Fruit fly (Drosophila melanogaster) whole organism, embryonic: Measurements from ENCODE around the gene CG9205.
A peak's percentile ranks its signal among the peaks of the same experiment; 100 is the strongest.

ENCODE experiments used
- CG10321 ChIP-seq: fragments of 200-800 bp; sonication (Bioruptor generic); IDR thresholded peaks from 2 replicates; pipeline ENCODE4 v1.3.6; 2022; ENCODE audit warnings: missing biosample characterization, missing genetic modification characterization
- CG10462 ChIP-seq: fragments of 200-800 bp; sonication (Bioruptor generic); optimal IDR thresholded peaks from 2 replicates; lab custom pipeline; 2016; ENCODE audit warnings: missing biosample characterization, missing genetic modification characterization
- CG11085 ChIP-seq: fragments of 200-800 bp; sonication (Bioruptor generic); IDR thresholded peaks from 2 replicates; pipeline ENCODE4 v1.3.6; 2022; ENCODE audit warnings: missing biosample characterization, missing genetic modification characterization
- CG11695 ChIP-seq: fragments of 200-800 bp; sonication (Bioruptor generic); IDR thresholded peaks from 3 replicates; pipeline ENCODE4 v1.3.6; 2022; ENCODE audit warnings: missing biosample characterization, missing genetic modification characterization
- CG13424 ChIP-seq: fragments of 200-800 bp; sonication (Bioruptor generic); optimal IDR thresholded peaks from 2 replicates; lab custom pipeline; 2019; ENCODE audit warnings: missing biosample characterization, mild to moderate bottlenecking, missing genetic modification characterization, moderate library complexity
- CG13624 ChIP-seq: fragments of 200-800 bp; sonication (Bioruptor generic); optimal IDR thresholded peaks from 2 replicates; lab custom pipeline; 2016; ENCODE audit warnings: missing biosample characterization, missing genetic modification characterization
- CG13775 ChIP-seq: fragments of 200-800 bp; sonication (Bioruptor generic); optimal IDR thresholded peaks from 3 replicates; lab custom pipeline; 2017; ENCODE audit warnings: missing biosample characterization, mild to moderate bottlenecking, missing genetic modification characterization
- CG13894 ChIP-seq: fragments of 200-800 bp; sonication (Bioruptor generic); optimal IDR thresholded peaks from 3 replicates; lab custom pipeline; 2018; ENCODE audit warnings: missing biosample characterization, mild to moderate bottlenecking, missing genetic modification characterization, moderate library complexity
- CG1529 ChIP-seq: fragments of 200-800 bp; sonication (Bioruptor generic); optimal IDR thresholded peaks from 3 replicates; lab custom pipeline; 2018; ENCODE audit warnings: missing biosample characterization, missing genetic modification characterization
- CG15479 ChIP-seq: fragments of 200-800 bp; sonication (Bioruptor generic); optimal IDR thresholded peaks from 3 replicates; lab custom pipeline; 2019; ENCODE audit warnings: missing biosample characterization, mild to moderate bottlenecking, missing genetic modification characterization, moderate library complexity
- CG18599 ChIP-seq: fragments of 200-800 bp; sonication (Bioruptor generic); optimal IDR thresholded peaks from 3 replicates; lab custom pipeline; 2017; ENCODE audit warnings: missing biosample characterization, missing genetic modification characterization, mild to moderate bottlenecking, moderate library complexity, missing genetic modification reagents
- CG2712 ChIP-seq: fragments of 200-800 bp; optimal IDR thresholded peaks from 3 replicates; lab custom pipeline; 2019; ENCODE audit warnings: missing biosample characterization, mild to moderate bottlenecking, missing genetic modification characterization, moderate library complexity
- CG3281 ChIP-seq: fragments of 200-800 bp; sonication (Bioruptor generic); optimal IDR thresholded peaks from 3 replicates; lab custom pipeline; 2017; ENCODE audit warnings: missing biosample characterization, mild to moderate bottlenecking, missing genetic modification characterization
- CG4328 ChIP-seq: fragments of 200-800 bp; sonication (Bioruptor generic); optimal IDR thresholded peaks from 3 replicates; lab custom pipeline; 2017; ENCODE audit warnings: missing biosample characterization, missing genetic modification reagents, missing genetic modification characterization
- CG5245 ChIP-seq: fragments of 200-800 bp; sonication (Bioruptor generic); optimal IDR thresholded peaks from 3 replicates; lab custom pipeline; 2016; ENCODE audit warnings: missing biosample characterization, missing genetic modification characterization
- CG6813 ChIP-seq: fragments of 200-800 bp; sonication (Bioruptor generic); optimal IDR thresholded peaks from 2 replicates; lab custom pipeline; 2017; ENCODE audit warnings: missing biosample characterization, missing genetic modification characterization, mild to moderate bottlenecking, moderate library complexity, missing genetic modification reagents
- CG7556 ChIP-seq: fragments of 200-800 bp; sonication (Bioruptor generic); optimal IDR thresholded peaks from 2 replicates; lab custom pipeline; 2017; ENCODE audit warnings: missing biosample characterization, mild to moderate bottlenecking, missing genetic modification characterization
- CG7786 ChIP-seq: fragments of 200-800 bp; sonication (Bioruptor generic); optimal IDR thresholded peaks from 2 replicates; lab custom pipeline; 2016; ENCODE audit warnings: missing biosample characterization, missing genetic modification characterization
- CG8765 ChIP-seq: fragments of 200-800 bp; sonication (Bioruptor generic); IDR thresholded peaks from 2 replicates; pipeline ENCODE4 v1.3.6; 2022; ENCODE audit warnings: missing biosample characterization, missing genetic modification characterization
- CG9932 ChIP-seq: fragments of 200-800 bp; sonication (Bioruptor generic); IDR thresholded peaks from 2 replicates; pipeline ENCODE4 v1.3.6; 2022; ENCODE audit warnings: missing biosample characterization, missing genetic modification characterization
- Camta ChIP-seq: fragments of 200-800 bp; sonication (Bioruptor generic); optimal IDR thresholded peaks from 2 replicates; lab custom pipeline; 2016; ENCODE audit warnings: missing biosample characterization, missing genetic modification characterization
- Doc2 ChIP-seq: fragments of 200-800 bp; sonication (Bioruptor generic); IDR thresholded peaks from 2 replicates; pipeline ENCODE4 v1.3.6; 2022; ENCODE audit warnings: missing biosample characterization, missing genetic modification characterization
- E2f1 ChIP-seq: fragments of 200-800 bp; sonication (Bioruptor generic); IDR thresholded peaks from 2 replicates; pipeline ENCODE4 v1.3.6; 2022; ENCODE audit warnings: missing biosample characterization, missing genetic modification characterization
- Ets97D ChIP-seq: fragments of 200-800 bp; sonication (Bioruptor generic); optimal IDR thresholded peaks from 3 replicates; lab custom pipeline; 2016; ENCODE audit warnings: missing biosample characterization, missing genetic modification characterization
- Fer1 ChIP-seq: fragments of 200-800 bp; sonication (Bioruptor generic); optimal IDR thresholded peaks from 2 replicates; lab custom pipeline; 2017; ENCODE audit warnings: missing biosample characterization, mild to moderate bottlenecking, missing genetic modification characterization
- GATAe ChIP-seq: fragments of 200-800 bp; sonication (Bioruptor generic); conservative IDR thresholded peaks from 2 replicates; pipeline ENCODE4 v1.3.6; 2022; ENCODE audit warnings: missing biosample characterization, missing genetic modification characterization
- NFAT ChIP-seq: fragments of 200-800 bp; sonication (Bioruptor generic); IDR thresholded peaks from 2 replicates; pipeline ENCODE4 v1.3.6; 2022; ENCODE audit warnings: missing biosample characterization, missing genetic modification characterization
- Stat92E ChIP-seq, 3 experiments: fragments of >200 bp in 2 of 3; fragments of 200-800 bp in 1 of 3; sonication (Bioruptor generic) in 1 of 3; optimal IDR thresholded peaks; 2 replicates each; lab custom pipeline; 2017 to 2019; ENCODE audit warnings: missing biosample characterization in 3 of 3, missing genetic modification characterization in 3 of 3, mild to moderate bottlenecking in 1 of 3, moderate library complexity in 1 of 3
- bigmax ChIP-seq: fragments of 200-800 bp; sonication (Bioruptor generic); optimal IDR thresholded peaks from 2 replicates; lab custom pipeline; 2018; ENCODE audit warnings: missing biosample characterization, mild to moderate bottlenecking, missing genetic modification characterization
- crc ChIP-seq: fragments of 200-800 bp; sonication (Bioruptor generic); optimal IDR thresholded peaks from 2 replicates; lab custom pipeline; 2016; ENCODE audit warnings: missing biosample characterization, missing genetic modification characterization
- crol ChIP-seq: fragments of 200-800 bp; sonication (Bioruptor generic); IDR thresholded peaks from 2 replicates; pipeline ENCODE4 v1.3.6; 2022; ENCODE audit warnings: missing biosample characterization, missing genetic modification characterization
- dati ChIP-seq: fragments of 200-800 bp; sonication (Bioruptor generic); IDR thresholded peaks from 2 replicates; pipeline ENCODE4 v1.3.6; 2022; ENCODE audit warnings: missing biosample characterization, missing genetic modification characterization
- emc ChIP-seq: fragments of 200-800 bp; sonication (Bioruptor generic); optimal IDR thresholded peaks from 2 replicates; lab custom pipeline; 2016; ENCODE audit warnings: missing biosample characterization, missing genetic modification characterization
- en ChIP-seq: fragments of 200-800 bp; sonication (Bioruptor generic); optimal IDR thresholded peaks from 2 replicates; lab custom pipeline; 2016; ENCODE audit warnings: missing biosample characterization, missing genetic modification characterization
- eve ChIP-seq, 2 experiments: fragments of >200 bp; optimal IDR thresholded peaks; 2 replicates each; lab custom pipeline; 2017; ENCODE audit warnings: missing biosample characterization in 2 of 2, missing genetic modification characterization in 2 of 2
- fd96Cb ChIP-seq: fragments of 200-800 bp; sonication (Bioruptor generic); optimal IDR thresholded peaks from 2 replicates; lab custom pipeline; 2018; ENCODE audit warnings: missing biosample characterization, mild to moderate bottlenecking, missing genetic modification characterization, moderate library complexity
- ham ChIP-seq: fragments of 200-800 bp; sonication (Bioruptor generic); IDR thresholded peaks from 2 replicates; pipeline ENCODE4 v1.3.6; 2022; ENCODE audit warnings: missing biosample characterization, missing genetic modification characterization
- hkb ChIP-seq, 2 experiments: fragments of 200-800 bp in 1 of 2; fragments of >200 bp in 1 of 2; sonication (Bioruptor generic) in 1 of 2; IDR thresholded peaks in 1 of 2; optimal IDR thresholded peaks in 1 of 2; 2 replicates each; pipeline versions ENCODE4 v1.3.6 to Lab custom; 2017 to 2022; ENCODE audit warnings: missing biosample characterization in 1 of 2, missing genetic modification characterization in 1 of 2
- nau ChIP-seq: fragments of 200-800 bp; sonication (Bioruptor generic); optimal IDR thresholded peaks from 3 replicates; lab custom pipeline; 2017; ENCODE audit warnings: missing biosample characterization, mild to moderate bottlenecking, missing genetic modification characterization, missing genetic modification reagents
- oc ChIP-seq: fragments of 200-800 bp; sonication (Bioruptor generic); optimal IDR thresholded peaks from 2 replicates; lab custom pipeline; 2018; ENCODE audit warnings: missing biosample characterization, mild to moderate bottlenecking, missing genetic modification characterization, moderate library complexity
- phol ChIP-seq: fragments of 200-800 bp; sonication (Bioruptor generic); optimal IDR thresholded peaks from 3 replicates; lab custom pipeline; 2018; ENCODE audit warnings: missing biosample characterization, mild to moderate bottlenecking, missing genetic modification characterization, moderate library complexity
- prd ChIP-seq, 3 experiments: fragments of >200 bp in 2 of 3; fragments of 200-800 bp in 1 of 3; sonication (Bioruptor generic) in 1 of 3; optimal IDR thresholded peaks in 2 of 3; IDR thresholded peaks in 1 of 3; 2 replicates in 2 of 3; 3 replicates in 1 of 3; pipeline versions ENCODE4 v1.3.6 to Lab custom; 2017 to 2022; ENCODE audit warnings: missing biosample characterization in 1 of 3, missing genetic modification characterization in 1 of 3
- sisA ChIP-seq: fragments of 200-800 bp; sonication (Bioruptor generic); IDR thresholded peaks from 2 replicates; pipeline ENCODE4 v1.3.6; 2022; ENCODE audit warnings: missing biosample characterization, missing genetic modification characterization
- slp2 ChIP-seq: fragments of 200-800 bp; sonication (Bioruptor generic); optimal IDR thresholded peaks from 2 replicates; lab custom pipeline; 2016; ENCODE audit warnings: missing biosample characterization, missing genetic modification characterization
- wek ChIP-seq: fragments of 200-800 bp; sonication (Bioruptor generic); optimal IDR thresholded peaks from 3 replicates; lab custom pipeline; 2018; ENCODE audit warnings: missing biosample characterization, mild to moderate bottlenecking, missing genetic modification characterization, moderate library complexity

Gene CG9205

DNA sequence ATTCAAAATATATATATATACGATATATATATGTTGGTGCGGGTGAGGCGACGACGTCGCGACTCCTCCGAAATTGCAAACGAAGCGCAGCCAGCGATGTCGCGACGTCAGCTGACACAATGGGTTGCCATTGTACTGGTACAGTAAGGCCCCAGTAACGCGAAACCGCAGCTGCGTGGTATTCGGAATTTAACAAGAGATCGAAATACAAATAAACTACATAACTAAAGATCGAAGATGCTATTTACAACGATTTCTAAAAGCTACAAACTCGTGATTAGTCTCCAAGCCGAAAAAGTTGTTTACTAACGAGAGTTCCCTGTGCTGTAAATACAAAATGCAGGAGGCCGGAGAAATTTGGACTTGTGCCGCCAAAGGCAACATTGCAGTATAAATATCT, 1.9 kb upstream of the CG9205 start (continued):
- TF ChIP-seq Stat92E (GFP tag; optimal IDR thresholded peaks at IDR 0.05; lab: Kevin White, UChicago) = no peak
- peak; percentile 76 for TF ChIP-seq CG13424 (tag; lab: Kevin White, UChicago)
- TF ChIP-seq CG7786 = peak; percentile 66
- TF ChIP-seq CG9932 (GFP tag; lab: Robert Waterston, UW) = no peak
- TF ChIP-seq CG2712 (tag; lab: Kevin White, UChicago) = peak; percentile 81
- peak; percentile 67 for TF ChIP-seq E2f1 (GFP tag; lab: Robert Waterston, UW)
- no peak for TF ChIP-seq CG11085 (GFP tag; lab: Robert Waterston, UW)
- TF ChIP-seq CG13775 (GFP tag; lab: Kevin White, UChicago) = peak; percentile 47
- peak; percentile 22 for TF ChIP-seq Fer1
- TF ChIP-seq dati (GFP tag; lab: Robert Waterston, UW) = peak; percentile 48
- peak; percentile 83 for TF ChIP-seq CG1529 (GFP tag; lab: Kevin White, UChicago)
- TF ChIP-seq CG13894 (tag; lab: Kevin White, UChicago) = no peak
- TF ChIP-seq CG5245 = peak; percentile 69
- peak; percentile 48; the same call in 1 of the 2 replicates for TF ChIP-seq CG8765
- peak; percentile 57 for TF ChIP-seq CG13624 (GFP tag; lab: Kevin White, UChicago)
- TF ChIP-seq CG6813 = peak; percentile 58
- no peak for TF ChIP-seq emc (GFP tag; lab: Kevin White, UChicago)
- no peak for TF ChIP-seq eve (GFP tag; optimal IDR thresholded peaks at IDR 0.05; lab: Kevin White, UChicago)
- TF ChIP-seq crol = no peak
- no peak for TF ChIP-seq bigmax (GFP tag; lab: Kevin White, UChicago)
- TF ChIP-seq CG4328 = no peak
- no peak for TF ChIP-seq GATAe (GFP tag; lab: Robert Waterston, UW)
- peak; percentile 89 for TF ChIP-seq sisA (GFP tag; lab: Robert Waterston, UW)
- peak; percentile 39 for TF ChIP-seq slp2 (GFP tag; lab: Kevin White, UChicago)
- TF ChIP-seq oc = peak; percentile 74
- no peak for TF ChIP-seq CG3281
- no peak for TF ChIP-seq ham (GFP tag; lab: Robert Waterston, UW)
- peak; percentile 26 for TF ChIP-seq crc
- TF ChIP-seq wek (GFP tag; lab: Kevin White, UChicago) = peak; percentile 34
- TF ChIP-seq phol (tag; lab: Kevin White, UChicago) = peak; percentile 84
- TF ChIP-seq NFAT (GFP tag; lab: Robert Waterston, UW) = no peak
- peak; percentile 73 for TF ChIP-seq fd96Cb (tag; lab: Kevin White, UChicago)
- TF ChIP-seq nau (GFP tag; lab: Kevin White, UChicago) = peak; percentile 63
- peak; percentile 41 for TF ChIP-seq CG7556 (GFP tag; lab: Kevin White, UChicago)
- no peak for TF ChIP-seq hkb (optimal IDR thresholded peaks at IDR 0.05; lab: Kevin White, UChicago)
- TF ChIP-seq hkb (GFP tag; IDR thresholded peaks at IDR 0.05; lab: Robert Waterston, UW) = peak; percentile 87
- TF ChIP-seq CG15479 = peak; percentile 13
- peak; percentile 74; the same call in 1 of the 3 replicates for TF ChIP-seq CG11695
- TF ChIP-seq CG18599 (GFP tag; lab: Kevin White, UChicago) = peak; percentile 64
- peak; percentile 23 for TF ChIP-seq Ets97D (GFP tag; lab: Kevin White, UChicago)
- TF ChIP-seq Camta (GFP tag; lab: Kevin White, UChicago) = peak; percentile 34
- peak; percentile 25 for TF ChIP-seq en (GFP tag; lab: Kevin White, UChicago)
- no peak for TF ChIP-seq prd (optimal IDR thresholded peaks at IDR 0.05; lab: Kevin White, UChicago)
- peak; percentile 91 for TF ChIP-seq prd (GFP tag; IDR thresholded peaks at IDR 0.05; lab: Robert Waterston, UW)
- no peak for TF ChIP-seq Doc2 (GFP tag; lab: Robert Waterston, UW)
- no peak for TF ChIP-seq CG10321 (GFP tag; lab: Robert Waterston, UW)
- TF ChIP-seq CG10462 (GFP tag; lab: Kevin White, UChicago) = peak; percentile 58
